Fruit fly (Drosophila melanogaster): ENCODE results near the gene CG13947.

The CG13947 gene

dm6 chr2L:750299-750698 lies 28.7 kb upstream of the CG13947 start:
- TF ChIP-seq Mnt (GFP tag; optimal IDR thresholded peaks at IDR 0.05), result no peak
- no peak for TF ChIP-seq cnc (optimal IDR thresholded peaks at IDR 0.05)

- TF ChIP-seq Hr96 (GFP tag; optimal IDR thresholded peaks at IDR 0.05), result no peak
These were observed 5.7 kb upstream of the CG13947 start, which contains the start of gene CG12506 for dm6 chr2L:773247-773646. TSS of gene CG12506 (plus strand) at chr2L:773547.

dm6 chr2L:776236-776635 lies 2.7 kb upstream of the CG13947 start, which contains the start of gene CG13946:
TSS of gene CG13946 (plus strand) at chr2L:776536.
- TF ChIP-seq toe (GFP tag; optimal IDR thresholded peaks at IDR 0.05) (no peak), CG7045 (GFP tag; optimal IDR thresholded peaks at IDR 0.05) (no peak), CG12768 (GFP tag; optimal IDR thresholded peaks at IDR 0.05) (no peak), CG11617 (GFP tag; optimal IDR thresholded peaks at IDR 0.05) (no peak), Hr96 (GFP tag; optimal IDR thresholded peaks at IDR 0.05) (no peak), pad (GFP tag; optimal IDR thresholded peaks at IDR 0.05) (no peak), Crg-1 (GFP tag; optimal IDR thresholded peaks at IDR 0.05) (no peak), Mnt (GFP tag; optimal IDR thresholded peaks at IDR 0.05) (no peak), bab1 (GFP tag; optimal IDR thresholded peaks at IDR 0.05) (no peak), CG14711 (tag; optimal IDR thresholded peaks at IDR 0.05) (no peak), CG33017 (tag; optimal IDR thresholded peaks at IDR 0.05) (no peak), cic (GFP tag; optimal IDR thresholded peaks at IDR 0.05) (no peak), tj (GFP tag; optimal IDR thresholded peaks at IDR 0.05) (no peak), CG5204 (GFP tag; optimal IDR thresholded peaks at IDR 0.05) (no peak), CG7101 (tag; optimal IDR thresholded peaks at IDR 0.05) (no peak)

- TF ChIP-seq toe (GFP tag; optimal IDR thresholded peaks at IDR 0.05) (no peak), CG7101 (tag; optimal IDR thresholded peaks at IDR 0.05) (no peak), cic (GFP tag; optimal IDR thresholded peaks at IDR 0.05) (no peak), CG33017 (tag; optimal IDR thresholded peaks at IDR 0.05) (no peak), CG12768 (GFP tag; optimal IDR thresholded peaks at IDR 0.05) (no peak), CG1620 (GFP tag; optimal IDR thresholded peaks at IDR 0.05) (no peak), bab1 (GFP tag; optimal IDR thresholded peaks at IDR 0.05) (no peak), CG5204 (GFP tag; optimal IDR thresholded peaks at IDR 0.05) (no peak), kay (GFP tag; ENCODE audit: borderline replicate concordance) (no peak), tj (GFP tag; optimal IDR thresholded peaks at IDR 0.05) (no peak), Crg-1 (GFP tag; optimal IDR thresholded peaks at IDR 0.05) (no peak)
These were observed 1.2 kb downstream of the CG13947 start, which contains the start of gene Gr21a for dm6 chr2L:780182-780581. TSS of gene Gr21a (plus strand) at chr2L:780482.

- TF ChIP-seq cnc (optimal IDR thresholded peaks at IDR 0.05) (no peak), pad (GFP tag; optimal IDR thresholded peaks at IDR 0.05) (no peak), Clk (GFP tag; optimal IDR thresholded peaks at IDR 0.05) (no peak), CG7101 (tag; optimal IDR thresholded peaks at IDR 0.05) (no peak), CG1620 (GFP tag; optimal IDR thresholded peaks at IDR 0.05) (no peak), kay (GFP tag; ENCODE audit: borderline replicate concordance) (no peak), Mnt (GFP tag; optimal IDR thresholded peaks at IDR 0.05) (no peak), CG14711 (tag; optimal IDR thresholded peaks at IDR 0.05) (no peak), ovo (GFP tag; optimal IDR thresholded peaks at IDR 0.05) (no peak), CG33017 (tag; optimal IDR thresholded peaks at IDR 0.05) (no peak), Crg-1 (GFP tag; optimal IDR thresholded peaks at IDR 0.05) (no peak)
These were observed 1.9 kb downstream of the CG13947 start for dm6 chr2L:780851-781250.

- TF ChIP-seq CG7045 (GFP tag; optimal IDR thresholded peaks at IDR 0.05) (no peak), ovo (GFP tag; optimal IDR thresholded peaks at IDR 0.05) (no peak), cnc (optimal IDR thresholded peaks at IDR 0.05) (no peak), Hr96 (GFP tag; optimal IDR thresholded peaks at IDR 0.05) (no peak)
These were observed 5.1 kb downstream of the CG13947 start, which contains the start of gene CG3544 for dm6 chr2L:784036-784435. TSS of gene CG3544 (plus strand) at chr2L:784336.

- TF ChIP-seq Crg-1 (GFP tag; optimal IDR thresholded peaks at IDR 0.05), result no peak
- TF ChIP-seq CG12768 (GFP tag; optimal IDR thresholded peaks at IDR 0.05), result peak; percentile 38
- TF ChIP-seq Hr96 (GFP tag; optimal IDR thresholded peaks at IDR 0.05), result no peak
- peak; percentile 42 for TF ChIP-seq pad (GFP tag; optimal IDR thresholded peaks at IDR 0.05)
- no peak for TF ChIP-seq toe (GFP tag; optimal IDR thresholded peaks at IDR 0.05)
- TF ChIP-seq bab1 (GFP tag; optimal IDR thresholded peaks at IDR 0.05), result no peak
These were observed 11.0 kb downstream of the CG13947 start for dm6 chr2L:789966-790365.

dm6 chr2L:790698-791097 lies 11.7 kb downstream of the CG13947 start, which contains the start of gene Pkg21D:
TSS of gene Pkg21D (minus strand) at chr2L:790798.
- TF ChIP-seq pad (GFP tag; optimal IDR thresholded peaks at IDR 0.05), result no peak
- no peak for TF ChIP-seq CG11617 (GFP tag; optimal IDR thresholded peaks at IDR 0.05)

All from whole organism, adult.